Worm (Caenorhabditis elegans) whole organism, young adult: ENCODE data around the gene C23H3.5.

Source experiments
- B0261.1 ChIP-seq: sonication (generic microtip); optimal IDR thresholded peaks from 2 replicates; lab custom pipeline; 2016; ENCODE audit warnings: mild to moderate bottlenecking, missing genetic modification characterization, moderate library complexity, missing compliant biosample characterization
- F23B12.7 ChIP-seq: sonication (generic microtip); optimal IDR thresholded peaks from 2 replicates; lab custom pipeline; 2017; ENCODE audit warnings: missing genetic modification characterization, mild to moderate bottlenecking, missing compliant biosample characterization, antibody characterized with exemption, moderate library complexity; ENCODE audit not compliant: insufficient read depth
- F33H1.4 ChIP-seq: fragments of 200-800 bp; sonication (Bioruptor generic); IDR thresholded peaks from 2 replicates; pipeline ENCODE4 v1.3.6; 2022; ENCODE audit warnings: missing genetic modification reagents, missing genetic modification characterization, missing compliant biosample characterization
- F37B4.10 ChIP-seq: fragments of 200-800 bp; sonication (Bioruptor generic); IDR thresholded peaks from 2 replicates; pipeline ENCODE4 v1.3.6; 2022; ENCODE audit warnings: missing genetic modification characterization, missing compliant biosample characterization
- F39B2.1 ChIP-seq: fragments of 200-800 bp; sonication (Bioruptor generic); IDR thresholded peaks from 2 replicates; pipeline ENCODE4 v1.3.6; 2022; ENCODE audit warnings: missing genetic modification reagents, missing genetic modification characterization, missing compliant biosample characterization
- F52B5.7 ChIP-seq: sonication (generic microtip); optimal IDR thresholded peaks from 2 replicates; lab custom pipeline; 2016; ENCODE audit warnings: mild to moderate bottlenecking, missing genetic modification characterization, missing compliant biosample characterization
- F57C9.4 ChIP-seq: sonication (generic microtip); optimal IDR thresholded peaks from 2 replicates; lab custom pipeline; 2017; ENCODE audit warnings: mild to moderate bottlenecking, missing genetic modification characterization, missing compliant biosample characterization
- K11D2.4 ChIP-seq: fragments of 200-800 bp; sonication (Bioruptor generic); IDR thresholded peaks from 2 replicates; pipeline ENCODE4 v1.3.6; 2022; ENCODE audit warnings: missing genetic modification reagents, missing genetic modification characterization, missing compliant biosample characterization
- T26A5.8 ChIP-seq: sonication (generic microtip); optimal IDR thresholded peaks from 2 replicates; lab custom pipeline; 2016; ENCODE audit warnings: missing genetic modification characterization, missing compliant biosample characterization
- Y53F4B.3 ChIP-seq: fragments of 200-800 bp; sonication (Bioruptor generic); IDR thresholded peaks from 2 replicates; pipeline ENCODE4 v1.3.6; 2022; ENCODE audit warnings: missing genetic modification reagents, missing genetic modification characterization, missing compliant biosample characterization
- Y53G8AR.9 ChIP-seq: fragments of 200-800 bp; sonication (Bioruptor generic); conservative IDR thresholded peaks from 2 replicates; pipeline ENCODE4 v1.3.6; 2022; ENCODE audit warnings: missing genetic modification reagents, missing genetic modification characterization, missing compliant biosample characterization
- Y56A3A.18 ChIP-seq: fragments of 200-800 bp; sonication (Bioruptor generic); IDR thresholded peaks from 2 replicates; pipeline ENCODE4 v1.3.6; 2022; ENCODE audit warnings: missing genetic modification reagents, missing genetic modification characterization, missing compliant biosample characterization
- Y79H2A.3 ChIP-seq: fragments of 200-800 bp; sonication (Bioruptor generic); conservative IDR thresholded peaks from 2 replicates; pipeline ENCODE4 v1.3.6; 2022; ENCODE audit warnings: missing genetic modification reagents, missing genetic modification characterization, missing compliant biosample characterization
- Y95B8A.8 ChIP-seq: fragments of 200-800 bp; sonication (Bioruptor generic); IDR thresholded peaks from 2 replicates; pipeline ENCODE4 v1.3.6; 2022; ENCODE audit warnings: missing genetic modification reagents, missing genetic modification characterization, missing compliant biosample characterization
- atf-7 ChIP-seq: sonication (generic microtip); optimal IDR thresholded peaks from 2 replicates; lab custom pipeline; 2017; ENCODE audit warnings: mild to moderate bottlenecking, missing genetic modification characterization, missing compliant biosample characterization
- ccch-3 ChIP-seq: fragments of 200-800 bp; sonication (Bioruptor generic); optimal IDR thresholded peaks from 2 replicates; lab custom pipeline; 2018; ENCODE audit warnings: mild to moderate bottlenecking, missing genetic modification characterization, missing compliant biosample characterization
- ceh-40 ChIP-seq: fragments of 200-800 bp; sonication (Bioruptor generic); IDR thresholded peaks from 2 replicates; pipeline ENCODE4 v1.3.6; 2022; ENCODE audit warnings: missing genetic modification characterization, missing compliant biosample characterization
- ceh-91 ChIP-seq: fragments of 200-800 bp; sonication (Bioruptor generic); IDR thresholded peaks from 2 replicates; pipeline ENCODE4 v1.3.6; 2022; ENCODE audit warnings: missing genetic modification reagents, missing genetic modification characterization, missing compliant biosample characterization
- chd-7 ChIP-seq: sonication (generic microtip); optimal IDR thresholded peaks from 2 replicates; lab custom pipeline; 2016; ENCODE audit warnings: mild to moderate bottlenecking, missing genetic modification characterization, moderate library complexity, missing compliant biosample characterization
- dpl-1 ChIP-seq: fragments of 150-350 bp; optimal IDR thresholded peaks from 2 replicates; lab custom pipeline; 2014; ENCODE audit warnings: missing biosample characterization, missing genetic modification reagents, missing genetic modification characterization
- egl-44 ChIP-seq: fragments of 200-800 bp; sonication (Bioruptor generic); IDR thresholded peaks from 2 replicates; pipeline ENCODE4 v1.3.6; 2022; ENCODE audit warnings: missing genetic modification reagents, missing genetic modification characterization, missing compliant biosample characterization
- egrh-3 ChIP-seq: fragments of 200-800 bp; sonication (Bioruptor generic); IDR thresholded peaks from 2 replicates; pipeline ENCODE4 v1.3.6; 2022; ENCODE audit warnings: missing genetic modification reagents, missing genetic modification characterization, missing compliant biosample characterization
- hlh-26 ChIP-seq: fragments of 200-800 bp; sonication (Bioruptor generic); conservative IDR thresholded peaks from 2 replicates; pipeline ENCODE4 v1.3.6; 2022; ENCODE audit warnings: missing genetic modification reagents, missing genetic modification characterization, missing compliant biosample characterization
- hmg-1.2 ChIP-seq: fragments of 200-800 bp; sonication (Bioruptor generic); IDR thresholded peaks from 2 replicates; pipeline ENCODE4 v1.3.6; 2022; ENCODE audit warnings: missing genetic modification reagents, missing genetic modification characterization, missing compliant biosample characterization
- hrde-1 ChIP-seq: sonication (generic microtip); optimal IDR thresholded peaks from 2 replicates; lab custom pipeline; 2016; ENCODE audit warnings: missing genetic modification characterization, mild to moderate bottlenecking, missing compliant biosample characterization, moderate library complexity, missing genotype, missing genetic modification reagents, borderline replicate concordance
- hsf-1 ChIP-seq: fragments of 200-800 bp; sonication (Bioruptor generic); IDR thresholded peaks from 2 replicates; pipeline ENCODE4 v1.3.6; 2022; ENCODE audit warnings: missing genetic modification reagents, missing genetic modification characterization, missing compliant biosample characterization
- lag-1 ChIP-seq: fragments of 200-800 bp; sonication (Bioruptor generic); IDR thresholded peaks from 2 replicates; pipeline ENCODE4 v1.3.6; 2022; ENCODE audit warnings: missing genetic modification reagents, missing genetic modification characterization, missing compliant biosample characterization
- let-526 ChIP-seq: fragments of 200-800 bp; sonication (Bioruptor generic); IDR thresholded peaks from 2 replicates; pipeline ENCODE4 v1.3.6; 2022; ENCODE audit warnings: missing genetic modification reagents, missing genetic modification characterization, missing compliant biosample characterization
- lir-1 ChIP-seq: fragments of 200-800 bp; sonication (Bioruptor generic); conservative IDR thresholded peaks from 2 replicates; pipeline ENCODE4 v1.3.6; 2022; ENCODE audit warnings: missing genetic modification reagents, missing genetic modification characterization, missing compliant biosample characterization
- madf-10 ChIP-seq: sonication (generic microtip); optimal IDR thresholded peaks from 2 replicates; lab custom pipeline; 2016; ENCODE audit warnings: mild to moderate bottlenecking, missing genetic modification characterization, missing compliant biosample characterization
- madf-3 ChIP-seq: fragments of 200-800 bp; sonication (Bioruptor generic); IDR thresholded peaks from 2 replicates; pipeline ENCODE4 v1.3.6; 2022; ENCODE audit warnings: missing genetic modification reagents, missing genetic modification characterization, missing compliant biosample characterization
- mcd-1 ChIP-seq: fragments of 200-800 bp; sonication (Bioruptor generic); IDR thresholded peaks from 2 replicates; pipeline ENCODE4 v1.3.6; 2022; ENCODE audit warnings: missing genetic modification reagents, missing genetic modification characterization, missing compliant biosample characterization
- mes-4 ChIP-seq: sonication (generic microtip); optimal IDR thresholded peaks from 2 replicates; lab custom pipeline; 2016; ENCODE audit warnings: missing genotype, missing genetic modification characterization, missing compliant biosample characterization
- mxl-1 ChIP-seq: sonication (generic microtip); optimal IDR thresholded peaks from 2 replicates; lab custom pipeline; 2016; ENCODE audit warnings: missing genetic modification characterization, missing compliant biosample characterization
- nfya-1 ChIP-seq: sonication (generic microtip); optimal IDR thresholded peaks from 2 replicates; lab custom pipeline; 2017; ENCODE audit warnings: antibody characterized with exemption, missing compliant biosample characterization, missing genetic modification characterization, borderline replicate concordance; ENCODE audit not compliant: insufficient read depth
- nhr-120 ChIP-seq: fragments of 200-800 bp; sonication (Bioruptor generic); IDR thresholded peaks from 2 replicates; pipeline ENCODE4 v1.3.6; 2022; ENCODE audit warnings: missing genetic modification characterization, missing compliant biosample characterization
- nhr-90 ChIP-seq: sonication (generic microtip); optimal IDR thresholded peaks from 2 replicates; lab custom pipeline; 2016; ENCODE audit warnings: missing genotype, mild to moderate bottlenecking, missing genetic modification characterization, missing compliant biosample characterization
- sdz-38 ChIP-seq: sonication (generic microtip); optimal IDR thresholded peaks from 2 replicates; lab custom pipeline; 2016; ENCODE audit warnings: missing genotype, missing genetic modification characterization, missing compliant biosample characterization
- sea-2 ChIP-seq: fragments of 200-800 bp; sonication (Bioruptor generic); IDR thresholded peaks from 2 replicates; pipeline ENCODE4 v1.3.6; 2022; ENCODE audit warnings: missing genetic modification characterization, missing compliant biosample characterization
- snpc-1.3 ChIP-seq: sonication (generic microtip); optimal IDR thresholded peaks from 2 replicates; lab custom pipeline; 2017; ENCODE audit warnings: missing genetic modification characterization, mild to moderate bottlenecking, missing compliant biosample characterization, antibody characterized with exemption, moderate library complexity, missing genotype, missing genetic modification reagents; ENCODE audit not compliant: insufficient read depth
- snpc-4 ChIP-seq, 5 experiments: fragments of 150-350 bp in 1 of 5; sonication (generic microtip) in 4 of 5; optimal IDR thresholded peaks; 2 replicates each; lab custom pipeline; 2014 to 2018; ENCODE audit warnings: missing genetic modification characterization in 5 of 5, missing biosample characterization in 3 of 5, antibody characterized with exemption in 2 of 5, mild to moderate bottlenecking in 2 of 5, missing compliant biosample characterization in 2 of 5, missing genotype in 2 of 5, moderate library complexity in 2 of 5, missing genetic modification reagents in 1 of 5
- somi-1 ChIP-seq: fragments of 200-800 bp; sonication (Bioruptor generic); optimal IDR thresholded peaks from 2 replicates; lab custom pipeline; 2018; ENCODE audit warnings: mild to moderate bottlenecking, missing genetic modification characterization, missing compliant biosample characterization
- sptf-2 ChIP-seq: fragments of 200-800 bp; sonication (Bioruptor generic); optimal IDR thresholded peaks from 2 replicates; lab custom pipeline; 2018; ENCODE audit warnings: mild to moderate bottlenecking, missing genetic modification characterization, missing compliant biosample characterization
- tbp1 ChIP-seq: fragments of 200-800 bp; sonication (Bioruptor generic); optimal IDR thresholded peaks from 2 replicates; lab custom pipeline; 2018; ENCODE audit warnings: mild to moderate bottlenecking, missing genetic modification characterization, missing compliant biosample characterization
- tbx-9 ChIP-seq: sonication (generic microtip); optimal IDR thresholded peaks from 2 replicates; lab custom pipeline; 2016; ENCODE audit warnings: borderline replicate concordance, missing genetic modification characterization, inconsistent platforms, missing compliant biosample characterization
- tlf-1 ChIP-seq: fragments of 200-800 bp; sonication (Bioruptor generic); optimal IDR thresholded peaks from 2 replicates; lab custom pipeline; 2018; ENCODE audit warnings: mild to moderate bottlenecking, missing genetic modification characterization, missing compliant biosample characterization
- ztf-18 ChIP-seq: sonication (generic microtip); optimal IDR thresholded peaks from 2 replicates; lab custom pipeline; 2016; ENCODE audit warnings: missing genotype, mild to moderate bottlenecking, missing genetic modification characterization, missing compliant biosample characterization
- ztf-26 ChIP-seq: sonication (generic microtip); optimal IDR thresholded peaks from 2 replicates; lab custom pipeline; 2017; ENCODE audit warnings: missing genetic modification characterization, missing compliant biosample characterization
- ztf-28 ChIP-seq: fragments of 200-800 bp; sonication (Bioruptor generic); IDR thresholded peaks from 2 replicates; pipeline ENCODE4 v1.3.6; 2022; ENCODE audit warnings: missing genetic modification reagents, missing genetic modification characterization, missing compliant biosample characterization

C23H3.5 gene

DNA sequence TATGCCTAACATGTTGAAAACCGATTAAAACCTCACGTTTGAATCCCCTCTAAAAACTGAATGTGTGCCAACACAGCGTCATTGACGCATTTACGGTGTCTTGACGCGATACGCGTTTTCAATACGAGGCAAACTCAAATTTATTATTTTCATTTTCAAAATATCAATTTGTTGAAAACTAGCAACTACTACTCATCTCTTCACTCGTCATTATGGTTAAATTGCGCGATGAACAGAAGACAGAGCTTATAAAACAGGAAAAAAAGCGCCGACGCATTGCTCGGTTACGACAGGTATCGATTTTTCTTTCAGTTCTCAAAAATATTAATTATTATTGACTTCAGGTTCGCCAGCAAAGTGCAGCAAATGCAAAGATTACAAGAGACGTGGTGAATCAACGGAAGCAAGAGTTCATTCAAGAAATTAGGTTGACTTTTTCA lies 22.8 kb upstream of the C23H3.5 start, which contains the start of gene enee-1 (continued):
- no peak for TF ChIP-seq egrh-3 (GFP tag; lab: Robert Waterston, UW)
- TF ChIP-seq nfya-1 = no peak
- TF ChIP-seq mxl-1 = no peak
- TF ChIP-seq Y53G8AR.9 (GFP tag; lab: Robert Waterston, UW) = peak; percentile 61; the same call in 1 of the 2 replicates
- no peak for TF ChIP-seq snpc-4 (GFP tag; optimal IDR thresholded peaks at IDR 0.05; lab: Kevin White, UChicago)
- TF ChIP-seq snpc-4 (tag; optimal IDR thresholded peaks at IDR 0.05; lab: Kevin White, UChicago) = peak in 3 of 4 experiments; percentile 17 to 40 (median 24)
- TF ChIP-seq Y56A3A.18 (GFP tag; lab: Robert Waterston, UW) = 0 out of 2 replicates have a peak, but pooled peaks have one; percentile 23
- TF ChIP-seq F33H1.4 (GFP tag; lab: Robert Waterston, UW) = no peak
- TF ChIP-seq chd-7 (tag; lab: Kevin White, UChicago) = no peak
- TF ChIP-seq nhr-120 (GFP tag; lab: Robert Waterston, UW) = no peak
- no peak for TF ChIP-seq F37B4.10
- no peak for TF ChIP-seq K11D2.4 (GFP tag; lab: Robert Waterston, UW)
- TF ChIP-seq T26A5.8 = no peak
- TF ChIP-seq B0261.1 (tag; lab: Kevin White, UChicago) = no peak
- no peak for TF ChIP-seq Y79H2A.3
- TF ChIP-seq F39B2.1 (GFP tag; lab: Robert Waterston, UW) = no peak
- no peak for TF ChIP-seq sdz-38
- no peak for TF ChIP-seq hsf-1 (GFP tag; lab: Robert Waterston, UW)
- no peak for TF ChIP-seq let-526 (GFP tag; lab: Robert Waterston, UW)
- peak; percentile 56 for TF ChIP-seq ztf-26 (tag; lab: Kevin White, UChicago)
- no peak for TF ChIP-seq snpc-1.3 (tag; lab: Kevin White, UChicago)
- TF ChIP-seq mcd-1 (GFP tag; lab: Robert Waterston, UW) = peak; percentile 81
- TF ChIP-seq hmg-1.2 (GFP tag; lab: Robert Waterston, UW) = no peak; the same call in 1 of the 2 replicates
- TF ChIP-seq ztf-18 (tag; lab: Kevin White, UChicago) = peak; percentile 94
- no peak for TF ChIP-seq hlh-26 (GFP tag; lab: Robert Waterston, UW)
- TF ChIP-seq tlf-1 (GFP tag; lab: Kevin White, UChicago) = peak; percentile 36
- no peak for TF ChIP-seq mes-4 (tag; lab: Kevin White, UChicago)
- TF ChIP-seq ztf-28 = no peak
- no peak for TF ChIP-seq tbx-9 (tag; lab: Kevin White, UChicago)
- TF ChIP-seq sea-2 = no peak
- peak; percentile 68; the same call in 1 of the 2 replicates for TF ChIP-seq madf-3 (GFP tag; lab: Robert Waterston, UW)
- peak; percentile 19 for TF ChIP-seq madf-10 (tag; lab: Kevin White, UChicago)
- TF ChIP-seq lir-1 = peak; percentile 17; the same call in 1 of the 2 replicates
- no peak for TF ChIP-seq F23B12.7
- TF ChIP-seq dpl-1 = peak; percentile 74
- TF ChIP-seq somi-1 (GFP tag; lab: Kevin White, UChicago) = no peak
- TF ChIP-seq sptf-2 (GFP tag; lab: Kevin White, UChicago) = no peak
- TF ChIP-seq Y95B8A.8 (GFP tag; lab: Robert Waterston, UW) = no peak
- TF ChIP-seq nhr-90 (tag; lab: Kevin White, UChicago) = no peak
- TF ChIP-seq hrde-1 = no peak
- no peak for TF ChIP-seq Y53F4B.3 (GFP tag; lab: Robert Waterston, UW)
- TF ChIP-seq egl-44 (GFP tag; lab: Robert Waterston, UW) = no peak
- no peak for TF ChIP-seq F57C9.4 (tag; lab: Kevin White, UChicago)
- TF ChIP-seq atf-7 = peak; percentile 19
- no peak for TF ChIP-seq ceh-91 (GFP tag; lab: Robert Waterston, UW)
- TF ChIP-seq lag-1 (GFP tag; lab: Robert Waterston, UW) = no peak
- TF ChIP-seq F52B5.7 = no peak
- TF ChIP-seq ceh-40 (GFP tag; lab: Robert Waterston, UW) = no peak
- TF ChIP-seq tbp1 (GFP tag; lab: Kevin White, UChicago) = peak; percentile 19
- TF ChIP-seq ccch-3 = no peak
